Fruit fly (Drosophila melanogaster): ENCODE measurements around the gene CG3529.

CG3529 gene

DNA sequence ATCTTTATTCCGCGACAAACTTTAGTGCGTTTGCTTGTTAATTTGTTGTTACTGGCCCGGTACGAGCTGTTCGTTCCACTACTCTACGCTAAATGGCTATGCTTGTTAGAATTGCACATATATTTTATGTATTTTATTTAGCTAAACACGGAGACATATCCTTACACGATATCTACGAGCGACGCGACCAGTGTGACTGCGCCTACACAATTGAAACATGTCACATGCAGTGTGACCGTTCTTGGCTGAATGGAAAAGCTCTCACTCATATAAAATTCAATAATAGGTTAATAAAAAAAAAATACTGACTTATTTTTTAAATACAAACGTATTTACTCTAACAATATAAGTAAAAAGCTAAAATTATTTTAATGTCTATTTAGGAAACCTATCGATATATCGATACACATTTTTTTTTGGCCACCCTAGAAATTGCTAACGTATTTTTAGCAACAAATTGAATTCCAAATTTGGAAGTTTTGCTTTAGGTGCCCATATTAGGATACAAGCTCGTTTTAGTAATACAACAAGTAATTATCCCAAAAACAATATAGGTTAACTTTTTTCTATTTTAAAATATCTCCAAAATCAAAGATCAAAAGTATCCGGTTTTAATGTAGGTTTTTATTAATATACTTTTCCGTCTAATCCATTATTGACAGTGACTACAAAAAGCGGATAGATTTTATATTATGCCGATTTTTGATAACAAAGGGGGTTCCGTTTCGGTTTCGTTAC, 47.5 kb upstream of the CG3529 start, which contains the start of gene CG4080 (continued):
- TF ChIP-seq Ets21C (GFP tag; optimal IDR thresholded peaks at IDR 0.05) (no peak), CG6854 (GFP tag; optimal IDR thresholded peaks at IDR 0.05) (peak; percentile 9), fd85E (GFP tag; optimal IDR thresholded peaks at IDR 0.05) (no peak), fkh (GFP tag; optimal IDR thresholded peaks at IDR 0.05) (peak; percentile 82), Sox14 (GFP tag; optimal IDR thresholded peaks at IDR 0.05) (peak; percentile 21), Ets96B (tag; optimal IDR thresholded peaks at IDR 0.05) (no peak), CG3032 (tag; optimal IDR thresholded peaks at IDR 0.05) (no peak), CG4318 (GFP tag; optimal IDR thresholded peaks at IDR 0.05) (no peak), CG11294 (GFP tag; IDR thresholded peaks at IDR 0.05) (no peak), Eip78C (GFP tag) (peak; percentile 79), Eip75B (GFP tag; optimal IDR thresholded peaks at IDR 0.05) (peak; percentile 7)

DNA sequence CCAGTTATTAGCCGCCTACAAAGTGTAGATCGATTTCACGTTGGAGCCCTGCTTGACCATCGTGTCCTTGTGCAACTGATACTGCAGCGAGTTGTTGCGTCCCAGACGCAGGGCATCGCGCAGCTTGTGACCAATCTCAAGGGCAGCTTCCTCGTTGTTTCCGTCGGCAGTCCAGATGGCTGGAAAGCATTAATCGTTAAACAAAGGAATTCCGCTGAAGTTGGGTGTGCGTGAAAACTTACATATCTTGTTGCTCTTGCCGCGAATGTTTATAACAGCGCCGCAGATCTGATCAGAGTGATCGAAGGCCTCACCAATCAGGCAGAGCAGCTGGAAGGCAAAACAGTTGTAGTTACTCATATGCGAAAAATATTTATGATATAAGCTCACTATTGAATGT, 46.8 kb upstream of the CG3529 start:
- no peak for TF ChIP-seq Eip93F (GFP tag; optimal IDR thresholded peaks at IDR 0.05)
- TF ChIP-seq spab (GFP tag; optimal IDR thresholded peaks at IDR 0.05): no peak
- TF ChIP-seq Sox14 (GFP tag; optimal IDR thresholded peaks at IDR 0.05): peak; percentile 13
- peak; percentile 55 for TF ChIP-seq CG1621 (tag; optimal IDR thresholded peaks at IDR 0.05)
- TF ChIP-seq ss (GFP tag; optimal IDR thresholded peaks at IDR 0.05): no peak

DNA sequence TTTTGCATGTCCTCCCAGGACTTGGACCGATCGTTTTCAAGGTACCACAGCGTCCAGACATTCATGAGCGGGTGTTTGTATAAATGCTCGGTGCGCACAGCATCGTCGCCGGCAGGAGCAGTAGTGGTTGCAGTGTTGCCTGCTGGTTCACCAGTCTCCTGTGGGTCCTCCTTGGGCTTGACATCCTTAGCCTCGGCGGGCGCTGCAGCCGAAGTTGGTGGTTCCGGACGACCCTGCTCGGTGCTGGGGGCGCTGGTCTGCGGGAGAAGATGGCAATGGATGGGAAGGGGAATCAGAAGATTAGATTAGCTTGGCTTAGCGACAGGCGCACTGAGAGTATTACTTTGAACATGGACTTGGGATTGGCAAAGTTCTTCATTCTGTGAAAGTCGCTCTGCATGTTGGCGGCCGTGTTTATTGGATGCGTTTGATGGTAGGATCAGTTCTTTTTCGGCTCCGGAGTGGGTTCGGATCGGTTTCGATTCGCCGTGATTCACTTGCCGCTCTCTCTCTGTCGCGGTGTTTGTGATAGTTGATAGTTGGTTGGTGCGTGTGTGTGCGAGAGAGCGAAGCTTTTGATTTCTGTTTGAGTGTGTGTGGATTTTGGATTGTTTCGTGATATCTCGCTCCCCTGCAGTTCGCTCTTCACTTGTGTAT, 45.8 kb upstream of the CG3529 start:
- peak; percentile 43; the same call in 1 of the 2 replicates for TF ChIP-seq CG15336 (GFP tag; IDR thresholded peaks at IDR 0.05)
- TF ChIP-seq fd85E (GFP tag; optimal IDR thresholded peaks at IDR 0.05): no peak
- TF ChIP-seq CG9139 (GFP tag; optimal IDR thresholded peaks at IDR 0.05): no peak
- no peak for TF ChIP-seq Eip75B (GFP tag; optimal IDR thresholded peaks at IDR 0.05)
- TF ChIP-seq Eip93F (GFP tag; optimal IDR thresholded peaks at IDR 0.05): no peak
- no peak for TF ChIP-seq Gug (GFP tag; IDR thresholded peaks at IDR 0.05)
- no peak for TF ChIP-seq CG4318 (GFP tag; optimal IDR thresholded peaks at IDR 0.05)
- no peak for TF ChIP-seq CG32006 (GFP tag; optimal IDR thresholded peaks at IDR 0.05)
- no peak for TF ChIP-seq pdm3 (GFP tag; optimal IDR thresholded peaks at IDR 0.05)
- TF ChIP-seq Hr4 (GFP tag; optimal IDR thresholded peaks at IDR 0.05): no peak
- TF ChIP-seq Blimp-1 (GFP tag; optimal IDR thresholded peaks at IDR 0.05): no peak
- TF ChIP-seq CG6163 (GFP tag; IDR thresholded peaks at IDR 0.05): 0 out of 3 replicates have a peak, but pooled peaks have one; percentile 24
- TF ChIP-seq lz (GFP tag; optimal IDR thresholded peaks at IDR 0.05): no peak
- no peak for TF ChIP-seq CG16779 (tag; optimal IDR thresholded peaks at IDR 0.05)
- TF ChIP-seq Sox15 (GFP tag; optimal IDR thresholded peaks at IDR 0.05): no peak
- TF ChIP-seq Ets21C (GFP tag; optimal IDR thresholded peaks at IDR 0.05): no peak
- peak; percentile 58 for TF ChIP-seq CG1621 (tag; optimal IDR thresholded peaks at IDR 0.05)
- TF ChIP-seq OdsH (GFP tag; optimal IDR thresholded peaks at IDR 0.05): no peak

DNA sequence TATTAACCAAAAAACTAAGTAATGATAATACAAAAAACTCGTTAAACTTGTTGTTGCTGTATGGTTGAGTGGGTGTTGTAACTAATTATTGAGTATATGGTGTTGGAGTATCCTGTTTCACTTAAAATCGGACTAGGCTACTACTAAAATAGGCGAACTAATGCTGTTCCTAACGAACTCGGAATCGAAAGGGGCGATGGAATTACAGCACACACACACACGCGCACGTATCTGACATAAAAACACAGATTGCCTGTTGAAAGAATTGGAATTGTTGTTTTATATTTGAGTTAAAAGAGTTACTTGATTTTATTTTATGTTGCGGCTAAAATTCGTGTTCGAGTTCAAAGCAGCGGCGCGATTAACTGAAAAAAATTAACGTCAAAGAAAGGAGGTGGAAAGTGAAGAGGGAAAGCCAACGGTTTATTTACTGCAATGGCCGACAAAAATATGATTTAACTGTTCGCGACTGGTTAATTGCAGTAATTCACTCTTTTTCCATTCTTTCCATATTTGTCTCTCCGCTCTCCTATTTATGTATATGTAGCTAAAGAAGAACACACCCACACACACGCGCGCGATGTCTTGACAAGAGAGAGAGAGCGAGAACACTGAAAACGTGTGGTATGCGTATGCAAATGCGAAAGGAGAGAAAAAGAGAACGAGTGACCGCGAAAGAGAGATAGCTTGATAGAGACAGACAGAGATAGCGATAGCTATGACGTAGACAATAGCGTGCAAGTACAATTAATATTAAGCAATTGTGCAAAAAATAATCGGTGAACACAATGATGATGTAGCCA, 45.1 kb upstream of the CG3529 start:
- no peak for TF ChIP-seq Ets96B (tag; optimal IDR thresholded peaks at IDR 0.05)
- TF ChIP-seq CG1621 (tag; optimal IDR thresholded peaks at IDR 0.05): peak; percentile 30
- TF ChIP-seq Gug (GFP tag; IDR thresholded peaks at IDR 0.05): no peak
- TF ChIP-seq CG10631 (GFP tag; optimal IDR thresholded peaks at IDR 0.05): no peak
- TF ChIP-seq vri (GFP tag; optimal IDR thresholded peaks at IDR 0.05): peak; percentile 67
- TF ChIP-seq acj6 (GFP tag; optimal IDR thresholded peaks at IDR 0.05): no peak
- no peak for TF ChIP-seq lz (GFP tag; optimal IDR thresholded peaks at IDR 0.05)
- no peak for TF ChIP-seq achi (GFP tag; optimal IDR thresholded peaks at IDR 0.05)
- TF ChIP-seq CG6163 (GFP tag; IDR thresholded peaks at IDR 0.05): peak; percentile 56; the same call in 2 of the 3 replicates
- peak; percentile 1 for TF ChIP-seq fkh (GFP tag; optimal IDR thresholded peaks at IDR 0.05)
- TF ChIP-seq CG4318 (GFP tag; optimal IDR thresholded peaks at IDR 0.05): no peak
- TF ChIP-seq net (GFP tag; optimal IDR thresholded peaks at IDR 0.05): no peak
- TF ChIP-seq CG8632 (GFP tag; optimal IDR thresholded peaks at IDR 0.05): no peak
- no peak for TF ChIP-seq Sox14 (GFP tag; optimal IDR thresholded peaks at IDR 0.05)
- peak; percentile 15 for TF ChIP-seq CG16779 (tag; optimal IDR thresholded peaks at IDR 0.05)
- no peak for TF ChIP-seq CG11902 (GFP tag; optimal IDR thresholded peaks at IDR 0.05)
- TF ChIP-seq Sox15 (GFP tag; optimal IDR thresholded peaks at IDR 0.05): no peak
- no peak for TF ChIP-seq CG31627 (GFP tag; optimal IDR thresholded peaks at IDR 0.05)
- TF ChIP-seq eg (GFP tag; IDR thresholded peaks at IDR 0.05): no peak
- TF ChIP-seq ss (GFP tag; optimal IDR thresholded peaks at IDR 0.05): peak; percentile 44 to 72
- peak; percentile 13 for TF ChIP-seq CG9139 (GFP tag; optimal IDR thresholded peaks at IDR 0.05)
- TF ChIP-seq Lpt (GFP tag; optimal IDR thresholded peaks at IDR 0.05): no peak
- no peak for TF ChIP-seq pdm3 (GFP tag; optimal IDR thresholded peaks at IDR 0.05)
- no peak for TF ChIP-seq CG6276 (GFP tag; optimal IDR thresholded peaks at IDR 0.05)
- no peak for TF ChIP-seq Smox (GFP tag; optimal IDR thresholded peaks at IDR 0.05)
